Worm (Caenorhabditis elegans): ENCODE data around the gene T04G9.7.

DNA sequence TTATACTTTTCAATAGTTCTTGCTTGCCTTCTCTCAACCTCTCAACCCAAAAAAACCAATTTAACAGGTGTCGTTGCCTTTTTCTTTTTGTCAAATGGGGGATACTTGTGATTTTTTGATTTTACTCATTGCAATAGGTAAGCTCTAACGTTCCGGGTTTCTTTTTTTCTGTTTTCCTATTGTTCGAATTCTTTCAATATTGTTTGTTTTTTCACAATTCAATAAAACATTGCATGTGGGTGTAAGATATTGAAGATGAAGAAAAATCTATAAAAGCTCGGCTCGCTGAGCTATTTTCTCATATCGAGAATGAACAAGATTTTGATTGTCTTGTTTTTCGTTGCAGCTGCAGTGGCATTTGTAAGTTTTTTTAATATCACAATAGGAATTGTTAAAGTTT lies at the start of gene T04G9.7:
- TF ChIP-seq tbx-2 (tag; optimal IDR thresholded peaks at IDR 0.05) (no peak), nhr-11 (tag; optimal IDR thresholded peaks at IDR 0.05) (no peak)
